Worm (Caenorhabditis elegans) whole organism, L4/young adult: ENCODE data around the gene mrck-1.

ENCODE experiments used
- W03F9.2 ChIP-seq: fragments of 150-350 bp; optimal IDR thresholded peaks from 2 replicates; lab custom pipeline; 2014; ENCODE audit warnings: missing biosample characterization, missing genetic modification characterization
- dao-5 ChIP-seq: sonication (generic microtip); optimal IDR thresholded peaks from 2 replicates; lab custom pipeline; 2016; ENCODE audit warnings: missing genotype, missing genetic modification characterization, moderate library complexity, missing compliant biosample characterization
- him-1 ChIP-seq: sonication (generic microtip); optimal IDR thresholded peaks from 2 replicates; lab custom pipeline; 2016; ENCODE audit warnings: missing genotype, missing genetic modification reagents, missing genetic modification characterization, missing compliant biosample characterization

The mrck-1 gene

ce11 chrV:6214465-6214864, 52.6 kb downstream of the mrck-1 start:
- no peak for TF ChIP-seq him-1 (tag; lab: Kevin White, UChicago)
- no peak for TF ChIP-seq dao-5 (tag; lab: Kevin White, UChicago)
- TF ChIP-seq W03F9.2 (tag; lab: Kevin White, UChicago): peak; percentile 24

- TF ChIP-seq him-1 (tag; lab: Kevin White, UChicago): no peak
- TF ChIP-seq W03F9.2 (tag; lab: Kevin White, UChicago): no peak
- TF ChIP-seq dao-5 (tag; lab: Kevin White, UChicago): no peak
These were observed 53.2 kb downstream of the mrck-1 start for ce11 chrV:6213845-6214244.

DNA sequence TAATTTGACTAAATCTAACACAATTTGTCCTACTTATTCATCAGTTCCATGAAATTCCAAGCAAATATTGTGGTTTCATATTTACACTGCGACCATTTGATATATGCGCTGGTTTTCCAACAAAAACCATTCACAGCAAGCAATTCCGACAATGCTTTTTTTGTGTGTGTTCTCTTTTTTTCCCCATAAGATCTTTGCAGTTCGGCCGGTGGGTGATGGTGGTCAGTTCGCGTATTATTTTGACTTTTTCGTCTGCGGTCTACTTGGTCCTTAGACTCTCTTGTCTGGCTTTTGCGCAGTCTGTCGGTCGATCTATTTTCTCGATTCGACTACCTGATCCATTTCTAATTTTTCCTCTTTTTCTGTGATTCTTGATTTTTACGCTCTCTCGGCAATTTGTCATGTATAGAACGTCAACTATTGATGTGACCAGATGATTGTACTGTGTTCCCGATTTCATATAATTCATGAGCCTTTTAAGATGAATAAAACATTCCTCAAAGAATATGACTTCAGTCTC, 53.8 kb downstream of the mrck-1 start:
- TF ChIP-seq W03F9.2 (tag; lab: Kevin White, UChicago) (no peak), him-1 (tag; lab: Kevin White, UChicago) (no peak), dao-5 (tag; lab: Kevin White, UChicago) (no peak)

DNA sequence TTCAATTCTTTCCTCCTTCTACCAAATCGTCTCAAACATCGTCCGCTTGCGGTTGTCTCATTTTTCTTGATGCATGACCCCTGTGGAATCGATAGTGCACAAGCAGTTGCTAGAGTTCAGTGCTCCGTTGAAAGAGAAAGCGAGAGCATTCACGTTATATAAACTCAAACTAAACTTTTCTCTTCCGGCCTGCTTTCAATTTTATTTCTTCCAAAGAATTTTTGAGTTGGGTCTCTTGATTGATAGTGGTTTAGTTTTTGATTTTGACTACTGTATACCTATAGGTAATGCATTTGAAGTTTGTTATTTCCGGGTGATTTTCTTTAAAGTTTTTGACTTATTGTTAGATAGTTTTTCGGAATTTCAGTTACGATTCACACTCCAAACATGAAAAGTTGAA, 54.5 kb downstream of the mrck-1 start:
- no peak for TF ChIP-seq dao-5 (tag; lab: Kevin White, UChicago)
- TF ChIP-seq him-1 (tag; lab: Kevin White, UChicago): no peak
- no peak for TF ChIP-seq W03F9.2 (tag; lab: Kevin White, UChicago)

DNA sequence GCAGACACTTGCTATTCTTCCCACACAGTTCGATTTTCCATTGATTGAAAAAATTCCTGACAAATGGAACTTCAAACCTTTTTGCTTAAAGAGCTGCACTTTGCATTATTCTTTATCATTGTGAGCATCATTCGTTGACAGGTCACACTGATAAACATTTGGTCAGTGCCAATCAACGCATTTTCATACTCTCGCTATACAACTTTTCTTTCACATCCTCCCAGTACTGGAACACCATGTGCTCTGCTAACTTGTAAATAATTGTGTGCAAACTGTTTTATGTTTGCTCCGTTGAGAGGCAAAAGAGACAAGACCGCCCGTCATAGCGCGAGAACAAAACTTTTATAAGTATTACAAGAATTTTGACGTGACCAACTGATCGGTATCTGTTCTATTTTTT, 55.6 kb downstream of the mrck-1 start:
- no peak for TF ChIP-seq W03F9.2 (tag; lab: Kevin White, UChicago)
- TF ChIP-seq him-1 (tag; lab: Kevin White, UChicago): no peak
- TF ChIP-seq dao-5 (tag; lab: Kevin White, UChicago): no peak

DNA sequence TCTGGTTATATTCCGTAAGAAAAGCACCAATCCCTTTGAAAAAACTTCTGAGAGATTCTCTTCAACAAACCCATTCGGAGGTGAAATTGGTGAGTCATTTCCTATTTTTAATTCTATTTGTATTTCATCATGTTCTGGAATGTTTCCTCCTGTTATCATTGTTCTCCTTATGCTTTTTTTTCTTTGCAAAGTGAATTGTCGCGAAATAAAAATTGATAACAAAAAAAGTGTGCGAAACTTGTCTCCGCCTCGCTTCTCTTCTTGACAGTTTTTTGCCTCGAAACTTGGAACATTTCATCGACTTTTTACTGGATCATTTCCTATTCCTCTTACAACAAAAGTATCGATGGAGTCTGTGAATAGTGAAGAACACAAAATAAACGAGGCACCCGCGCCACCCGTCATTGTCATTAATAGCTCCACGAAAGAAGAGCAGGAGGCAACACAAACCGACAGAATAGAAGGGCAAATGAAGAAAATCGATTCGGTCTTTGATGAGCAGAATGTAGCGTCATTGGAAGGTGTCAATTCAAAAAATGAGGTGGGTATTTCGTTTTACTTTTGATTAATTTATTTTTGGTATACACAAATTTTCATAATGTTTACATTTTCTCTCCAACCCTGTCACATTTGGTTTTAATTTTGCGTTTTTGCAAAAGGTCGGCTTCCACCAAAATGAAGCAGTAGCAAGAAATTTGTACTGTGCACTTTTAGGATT, 57.0 kb downstream of the mrck-1 start:
- no peak for TF ChIP-seq W03F9.2 (tag; lab: Kevin White, UChicago)
- no peak for TF ChIP-seq him-1 (tag; lab: Kevin White, UChicago)
- TF ChIP-seq dao-5 (tag; lab: Kevin White, UChicago): no peak

DNA sequence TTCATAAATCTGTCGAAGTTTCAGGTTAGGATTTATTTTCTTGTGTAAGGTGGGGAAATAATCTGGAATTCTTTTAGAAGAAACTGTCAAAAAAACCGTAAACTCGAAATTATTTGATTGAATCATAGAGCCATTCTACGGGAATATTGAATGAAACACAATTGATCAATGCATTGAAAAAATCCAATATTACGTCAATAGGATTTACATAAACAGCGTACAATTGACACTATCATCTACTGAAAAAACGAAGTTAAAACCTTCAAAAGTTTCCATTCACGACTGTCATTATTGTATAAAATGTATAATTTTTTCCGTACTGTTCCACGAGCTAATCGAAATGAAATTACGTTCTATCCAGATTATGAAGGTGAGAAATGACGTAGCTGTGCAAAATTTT, 58.5 kb downstream of the mrck-1 start, which contains the start of gene rme-1:
rme-1 (plus strand) TSS at position 301 of the 400 bp plus-strand sequence.
- TF ChIP-seq him-1 (tag; lab: Kevin White, UChicago) (no peak), dao-5 (tag; lab: Kevin White, UChicago) (no peak), W03F9.2 (tag; lab: Kevin White, UChicago) (no peak)
